Fruit fly (Drosophila melanogaster): ENCODE data around the gene knk.

- TF ChIP-seq EcR (GFP tag; optimal IDR thresholded peaks at IDR 0.05) (no peak), CG17806 (tag; optimal IDR thresholded peaks at IDR 0.05) (no peak), fd96Ca (GFP tag; IDR thresholded peaks at IDR 0.05) (no peak), CG12605 (GFP tag; IDR thresholded peaks at IDR 0.05) (no peak)
These were observed 35.7 kb upstream of the knk start, which contains the start of gene CG6254 for dm6 chr3R:10161163-10161562.

All from whole organism, pupa.